Worm (Caenorhabditis elegans) whole organism, L3 larva: Measurements from ENCODE around the gene mcm-6.

Experiments used
- R02D3.7 ChIP-seq: fragments of 150-350 bp; optimal IDR thresholded peaks from 2 replicates; lab custom pipeline; 2014; ENCODE audit warnings: missing biosample characterization, missing genetic modification characterization
- ama-1 ChIP-seq: fragments of 150-350 bp; optimal IDR thresholded peaks from 2 replicates; lab custom pipeline; 2018
- ceh-16 ChIP-seq: sonication (generic microtip); optimal IDR thresholded peaks from 2 replicates; lab custom pipeline; 2017; ENCODE audit warnings: missing biosample characterization, missing genetic modification characterization
- ceh-28 ChIP-seq: fragments of 150-350 bp; optimal IDR thresholded peaks from 2 replicates; lab custom pipeline; 2014; ENCODE audit warnings: missing biosample characterization, missing genetic modification reagents, missing genetic modification characterization
- ceh-9 ChIP-seq: sonication (generic microtip); optimal IDR thresholded peaks from 2 replicates; lab custom pipeline; 2018; ENCODE audit warnings: missing biosample characterization, missing genetic modification characterization
- egl-5 ChIP-seq: fragments of 150-350 bp; optimal IDR thresholded peaks from 2 replicates; lab custom pipeline; 2017; ENCODE audit warnings: missing biosample characterization, missing genetic modification reagents, missing genetic modification characterization, inconsistent platforms
- elt-1 ChIP-seq: fragments of 150-350 bp; optimal IDR thresholded peaks from 2 replicates; lab custom pipeline; 2014; ENCODE audit warnings: missing biosample characterization, missing genetic modification characterization
- elt-2 ChIP-seq: sonication (generic microtip); optimal IDR thresholded peaks from 2 replicates; lab custom pipeline; 2016; ENCODE audit warnings: missing genetic modification reagents, mild to moderate bottlenecking, missing genetic modification characterization, missing compliant biosample characterization
- elt-3 ChIP-seq, 3 experiments: fragments of 150-350 bp in 1 of 3; sonication (generic microtip) in 2 of 3; optimal IDR thresholded peaks; 2 replicates in 2 of 3; 4 replicates in 1 of 3; lab custom pipeline; 2014 to 2017; ENCODE audit warnings: missing biosample characterization in 3 of 3, missing genetic modification characterization in 3 of 3
- eor-1 ChIP-seq, 2 experiments: fragments of 150-350 bp; optimal IDR thresholded peaks; 2 replicates each; lab custom pipeline; 2014 to 2018; ENCODE audit warnings: missing biosample characterization in 2 of 2, missing genetic modification characterization in 2 of 2
- fkh-10 ChIP-seq: sonication (generic microtip); optimal IDR thresholded peaks from 2 replicates; lab custom pipeline; 2017; ENCODE audit warnings: missing biosample characterization, missing genetic modification reagents, missing genetic modification characterization
- fkh-2 ChIP-seq: fragments of 150-350 bp; optimal IDR thresholded peaks from 2 replicates; lab custom pipeline; 2014; ENCODE audit warnings: missing biosample characterization, missing genetic modification reagents, missing genetic modification characterization
- hmg-11 ChIP-seq: sonication (generic microtip); optimal IDR thresholded peaks from 2 replicates; lab custom pipeline; 2016; ENCODE audit warnings: missing genetic modification characterization, missing compliant biosample characterization
- jun-1 ChIP-seq: fragments of 150-350 bp; optimal IDR thresholded peaks from 2 replicates; lab custom pipeline; 2014; ENCODE audit warnings: missing biosample characterization, missing genetic modification reagents, missing genetic modification characterization
- lin-15B ChIP-seq: fragments of 150-350 bp; optimal IDR thresholded peaks from 2 replicates; lab custom pipeline; 2014; ENCODE audit warnings: missing biosample characterization, missing genetic modification characterization
- lin-39 ChIP-seq: fragments of 150-350 bp; optimal IDR thresholded peaks from 2 replicates; lab custom pipeline; 2018; ENCODE audit warnings: missing biosample characterization, missing genetic modification reagents, missing genetic modification characterization
- lsy-12 ChIP-seq: sonication (generic microtip); optimal IDR thresholded peaks from 2 replicates; lab custom pipeline; 2016; ENCODE audit warnings: mild to moderate bottlenecking, missing genetic modification characterization, missing compliant biosample characterization
- mml-1 ChIP-seq: fragments of 150-350 bp; sonication (generic microtip); optimal IDR thresholded peaks from 3 replicates; lab custom pipeline; 2014; ENCODE audit warnings: missing biosample characterization, missing genetic modification characterization
- nfya-1 ChIP-seq: sonication (generic microtip); optimal IDR thresholded peaks from 2 replicates; lab custom pipeline; 2017; ENCODE audit warnings: missing genetic modification characterization, mild to moderate bottlenecking, missing compliant biosample characterization, antibody characterized with exemption, moderate library complexity; ENCODE audit not compliant: insufficient read depth
- nhr-11 ChIP-seq: fragments of 150-350 bp; optimal IDR thresholded peaks from 2 replicates; lab custom pipeline; 2014; ENCODE audit warnings: missing biosample characterization, missing genetic modification characterization
- nhr-12 ChIP-seq: fragments of 150-350 bp; optimal IDR thresholded peaks from 2 replicates; lab custom pipeline; 2014; ENCODE audit warnings: missing biosample characterization, missing genetic modification characterization
- nhr-23 ChIP-seq: fragments of 150-350 bp; optimal IDR thresholded peaks from 2 replicates; lab custom pipeline; 2014; ENCODE audit warnings: missing biosample characterization, missing genetic modification reagents, missing genetic modification characterization
- nhr-237 ChIP-seq: fragments of 150-350 bp; optimal IDR thresholded peaks from 2 replicates; lab custom pipeline; 2014; ENCODE audit warnings: missing biosample characterization, missing genetic modification characterization
- nhr-25 ChIP-seq: sonication (generic microtip); optimal IDR thresholded peaks from 2 replicates; lab custom pipeline; 2017; ENCODE audit warnings: missing biosample characterization, missing genetic modification characterization
- nhr-43 ChIP-seq: sonication (generic microtip); optimal IDR thresholded peaks from 2 replicates; lab custom pipeline; 2016; ENCODE audit warnings: mild to moderate bottlenecking, missing genetic modification characterization, missing compliant biosample characterization; ENCODE audit not compliant: poor library complexity, severe bottlenecking
- nhr-76 ChIP-seq: fragments of 150-350 bp; sonication (generic microtip); optimal IDR thresholded peaks from 5 replicates; lab custom pipeline; 2014; ENCODE audit warnings: missing biosample characterization, missing genetic modification characterization
- nhr-77 ChIP-seq: fragments of 150-350 bp; optimal IDR thresholded peaks from 2 replicates; lab custom pipeline; 2014; ENCODE audit warnings: missing biosample characterization, missing genetic modification characterization
- pha-4 ChIP-seq: fragments of 150-350 bp; optimal IDR thresholded peaks from 2 replicates; lab custom pipeline; 2014; ENCODE audit warnings: missing biosample characterization, missing genetic modification reagents, missing genetic modification characterization
- pqm-1 ChIP-seq: fragments of 150-350 bp; optimal IDR thresholded peaks from 2 replicates; lab custom pipeline; 2017; ENCODE audit warnings: missing biosample characterization, missing genetic modification characterization, inconsistent platforms
- sea-2 ChIP-seq: fragments of 150-350 bp; sonication (generic microtip); optimal IDR thresholded peaks from 4 replicates; lab custom pipeline; 2014; ENCODE audit warnings: missing biosample characterization, missing genetic modification reagents, missing genetic modification characterization
- skn-1 ChIP-seq: fragments of 150-350 bp; optimal IDR thresholded peaks from 2 replicates; lab custom pipeline; 2014; ENCODE audit warnings: missing biosample characterization, missing genetic modification characterization
- snpc-4 ChIP-seq: fragments of 150-350 bp; optimal IDR thresholded peaks from 2 replicates; lab custom pipeline; 2014; ENCODE audit warnings: missing biosample characterization, missing genetic modification characterization
- tbx-2 ChIP-seq: sonication (generic microtip); optimal IDR thresholded peaks from 2 replicates; lab custom pipeline; 2016; ENCODE audit warnings: mild to moderate bottlenecking, missing genetic modification characterization, missing compliant biosample characterization
- unc-39 ChIP-seq: sonication (generic microtip); optimal IDR thresholded peaks from 4 replicates; lab custom pipeline; 2017; ENCODE audit warnings: missing biosample characterization, missing genetic modification characterization
- unc-62 ChIP-seq: fragments of 150-350 bp; sonication (generic microtip); optimal IDR thresholded peaks from 4 replicates; lab custom pipeline; 2014; ENCODE audit warnings: missing biosample characterization, missing genetic modification reagents, missing genetic modification characterization
- zag-1 ChIP-seq: fragments of 150-350 bp; optimal IDR thresholded peaks from 2 replicates; lab custom pipeline; 2014; ENCODE audit warnings: missing biosample characterization, missing genetic modification characterization
- ztf-11 ChIP-seq: fragments of 150-350 bp; optimal IDR thresholded peaks from 2 replicates; lab custom pipeline; 2014; ENCODE audit warnings: missing biosample characterization, missing genetic modification characterization
- ztf-4 ChIP-seq: fragments of 150-350 bp; optimal IDR thresholded peaks from 2 replicates; lab custom pipeline; 2014; ENCODE audit warnings: missing biosample characterization, missing genetic modification characterization

mcm-6 gene

DNA sequence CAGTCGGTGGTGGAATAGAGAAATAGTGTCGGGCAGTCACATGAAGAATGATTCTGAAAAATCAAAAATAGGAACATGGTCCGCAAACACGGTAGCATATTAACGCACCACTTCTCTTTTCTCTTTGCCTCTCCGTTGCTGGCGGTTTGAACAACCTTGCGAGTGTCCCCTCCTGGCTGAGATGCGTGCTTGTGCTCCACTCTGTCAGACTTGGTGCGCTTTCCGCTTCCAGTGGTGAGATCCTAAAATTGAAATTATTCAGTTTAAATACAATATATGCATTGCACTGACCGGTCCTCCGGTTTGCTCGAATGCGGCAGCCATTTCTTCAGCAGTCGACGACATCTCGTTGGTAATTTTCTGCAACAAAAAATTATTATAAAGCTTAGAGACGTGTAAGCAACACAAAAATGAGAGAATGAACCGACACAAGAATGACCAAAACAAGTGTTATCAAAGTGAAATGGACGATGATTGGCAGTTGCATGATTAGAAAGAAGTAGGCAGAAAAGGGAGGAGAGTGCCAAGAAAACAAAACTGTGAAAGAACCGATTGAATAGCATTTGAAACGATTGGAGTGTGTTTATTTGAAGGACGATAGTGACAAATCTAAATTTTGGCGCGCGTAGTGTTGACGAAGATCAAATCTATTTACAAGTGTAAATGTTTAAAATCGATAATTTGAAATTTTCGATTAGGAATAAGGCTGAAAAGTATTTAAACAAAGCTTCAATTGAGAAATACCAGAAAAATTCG is 31.1 kb downstream of the mcm-6 start, which contains the start of gene ZK632.9:
Gene ZK632.9 (minus strand): TSS at position 360 of the 756 bp plus-strand sequence.
- TF ChIP-seq zag-1 (tag; lab: Kevin White, UChicago) (no peak), nhr-12 (no peak), nfya-1 (peak; percentile 21), elt-2 (tag; lab: Kevin White, UChicago) (peak; percentile 28), nhr-237 (tag; lab: Kevin White, UChicago) (no peak), ztf-4 (peak; percentile 13), nhr-25 (no peak), unc-62 (GFP tag; lab: Kevin White, UChicago) (no peak), skn-1 (tag; lab: Kevin White, UChicago) (no peak), ama-1 (peak; percentile 57), ceh-16 (tag; lab: Kevin White, UChicago) (no peak), ceh-28 (peak; percentile 31), nhr-11 (tag; lab: Kevin White, UChicago) (no peak), fkh-10 (no peak), nhr-77 (no peak), elt-3 (tag; optimal IDR thresholded peaks at IDR 0.05; lab: Kevin White, UChicago) (no peak), sea-2 (GFP tag; lab: Kevin White, UChicago) (no peak), fkh-2 (no peak)

DNA sequence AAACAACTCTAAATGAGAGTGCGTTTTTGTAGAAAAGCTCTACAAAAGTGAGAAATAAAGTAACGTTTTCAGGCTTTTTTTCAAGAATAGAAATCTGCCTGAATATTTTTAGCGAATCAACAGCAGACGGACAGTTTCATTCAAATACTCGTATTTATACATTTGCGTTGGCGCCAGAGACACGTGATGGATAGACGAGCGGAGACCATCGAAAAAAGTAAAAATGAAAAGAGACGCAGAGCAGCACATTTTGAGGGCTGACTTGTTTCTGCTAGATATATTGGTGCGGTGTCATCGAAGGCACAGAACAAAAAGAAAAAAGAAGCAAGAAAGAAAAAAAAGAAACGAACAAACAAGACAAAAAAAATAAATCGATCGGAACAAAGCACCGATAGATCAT is 31.8 kb downstream of the mcm-6 start:
- TF ChIP-seq mml-1 (no peak), ceh-9 (no peak), nhr-76 (tag; lab: Kevin White, UChicago) (no peak), nhr-43 (tag; lab: Kevin White, UChicago) (peak; percentile 11), jun-1 (tag; lab: Kevin White, UChicago) (peak; percentile 62), nhr-23 (tag; lab: Kevin White, UChicago) (no peak), pha-4 (peak; percentile 89), ztf-11 (tag; lab: Kevin White, UChicago) (no peak), ama-1 (peak; percentile 93), eor-1 (tag; optimal IDR thresholded peaks at IDR 0.05; lab: Kevin White, UChicago) (no peak), sea-2 (GFP tag; lab: Kevin White, UChicago) (no peak), tbx-2 (tag; lab: Kevin White, UChicago) (no peak), snpc-4 (tag; lab: Kevin White, UChicago) (peak; percentile 16), skn-1 (tag; lab: Kevin White, UChicago) (peak; percentile 3), R02D3.7 (tag; lab: Kevin White, UChicago) (no peak), nhr-12 (no peak), ceh-28 (no peak), pqm-1 (tag; lab: Kevin White, UChicago) (peak; percentile 7), nhr-25 (no peak), nfya-1 (peak; percentile 56), nhr-11 (tag; lab: Kevin White, UChicago) (no peak), hmg-11 (tag; lab: Kevin White, UChicago) (peak; percentile 2), elt-2 (tag; lab: Kevin White, UChicago) (peak; percentile 27), ztf-4 (no peak), lsy-12 (tag; lab: Kevin White, UChicago) (peak; percentile 28), ceh-16 (tag; lab: Kevin White, UChicago) (no peak), lin-39 (tag; lab: Kevin White, UChicago) (peak; percentile 36), lin-15B (tag; lab: Kevin White, UChicago) (peak; percentile 11)

DNA sequence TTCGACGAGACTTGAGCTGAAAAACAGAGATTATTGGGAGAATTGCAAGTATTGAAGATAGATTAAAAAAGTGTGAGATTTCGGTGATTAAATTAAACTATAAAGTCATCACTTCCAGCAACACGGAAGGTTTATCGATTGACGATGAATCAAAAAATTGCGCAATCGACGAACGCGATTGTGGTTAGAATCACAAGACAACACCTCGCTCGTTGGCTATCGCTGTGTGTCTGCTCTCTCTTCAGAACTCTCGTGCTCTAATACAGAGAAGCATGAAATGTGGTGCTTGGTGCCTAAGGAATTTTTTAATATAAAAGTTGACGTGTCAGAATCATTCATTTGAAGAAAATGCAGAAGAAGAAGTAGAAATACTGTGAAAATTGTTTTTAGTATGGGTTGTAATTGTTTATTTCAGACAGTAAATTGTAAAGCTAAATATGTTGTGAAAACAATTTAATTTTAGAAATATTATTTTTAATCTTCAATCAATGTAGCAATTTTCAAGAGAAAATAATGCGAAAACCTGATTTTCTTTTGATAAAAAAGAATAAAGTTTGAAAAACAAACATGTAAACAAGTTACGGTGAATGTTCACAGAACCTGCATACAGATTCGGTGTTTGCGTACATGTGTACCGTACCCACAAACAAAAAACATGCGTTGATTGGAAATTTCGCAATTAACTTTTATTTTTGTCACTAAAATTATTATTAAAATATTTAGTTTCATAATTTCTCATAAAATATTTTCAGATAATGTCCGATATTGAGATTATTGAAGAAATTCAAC is 33.2 kb downstream of the mcm-6 start, which contains the start of the genes ZK632.10 and ZK632.11:
Gene ZK632.10 (minus strand): TSS at position 560 of the 789 bp plus-strand sequence.
Gene ZK632.11 (plus strand): TSS at position 753 of the 789 bp plus-strand sequence.
- TF ChIP-seq nfya-1, result peak; percentile 91
- peak; percentile 45 for TF ChIP-seq snpc-4 (tag; lab: Kevin White, UChicago)
- TF ChIP-seq hmg-11 (tag; lab: Kevin White, UChicago), result peak; percentile 41
- TF ChIP-seq pqm-1 (tag; lab: Kevin White, UChicago), result peak; percentile 11
- no peak for TF ChIP-seq unc-39 (tag; lab: Kevin White, UChicago)
- TF ChIP-seq pha-4, result peak; percentile 99
- TF ChIP-seq lin-39 (tag; lab: Kevin White, UChicago), result peak; percentile 15
- TF ChIP-seq nhr-76 (tag; lab: Kevin White, UChicago), result no peak
- TF ChIP-seq lin-15B (tag; lab: Kevin White, UChicago), result peak; percentile 57
- TF ChIP-seq ceh-28, result peak; percentile 50
- peak; percentile 1 for TF ChIP-seq egl-5
- TF ChIP-seq fkh-2, result no peak
- TF ChIP-seq elt-1 (tag; lab: Kevin White, UChicago), result no peak
- peak; percentile 34 for TF ChIP-seq nhr-23 (tag; lab: Kevin White, UChicago)
- TF ChIP-seq tbx-2 (tag; lab: Kevin White, UChicago), result no peak
- peak; percentile 23 for TF ChIP-seq elt-2 (tag; lab: Kevin White, UChicago)
- peak; percentile 13 for TF ChIP-seq skn-1 (tag; lab: Kevin White, UChicago)
